Worm (Caenorhabditis elegans): ENCODE data around the gene Y39A3A.2.

Y39A3A.2 gene

DNA sequence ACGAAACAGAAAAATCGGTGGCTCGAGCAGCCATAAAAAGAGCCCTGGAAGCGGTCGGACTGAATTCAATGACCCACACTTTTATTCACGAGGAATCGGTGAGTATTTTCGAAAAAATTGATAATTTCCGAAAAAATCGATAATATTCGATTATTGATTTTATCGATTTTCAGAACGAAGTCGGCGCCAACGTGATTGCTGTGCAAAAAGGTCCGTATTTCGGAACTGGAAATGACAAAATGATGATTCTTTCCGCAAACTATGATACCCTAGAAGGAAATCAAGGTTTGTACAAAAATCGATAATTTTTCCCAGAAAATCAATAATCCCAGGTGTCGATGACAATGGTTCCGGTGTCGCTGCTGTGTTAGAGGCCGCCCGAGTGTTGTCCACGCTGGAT, 50.5 kb downstream of the Y39A3A.2 start:
- no peak for TF ChIP-seq ceh-63 (GFP tag; optimal IDR thresholded peaks at IDR 0.05)
- no peak for TF ChIP-seq mdl-1 (tag; optimal IDR thresholded peaks at IDR 0.05)
- TF ChIP-seq sptf-1 (tag; optimal IDR thresholded peaks at IDR 0.05): no peak
- no peak for TF ChIP-seq ceh-88 (GFP tag; IDR thresholded peaks at IDR 0.05)
- no peak for TF ChIP-seq lin-14 (GFP tag; optimal IDR thresholded peaks at IDR 0.05)
- TF ChIP-seq swsn-7 (tag; optimal IDR thresholded peaks at IDR 0.05): no peak
- no peak for TF ChIP-seq C04F5.9 (tag; optimal IDR thresholded peaks at IDR 0.05)
- no peak for TF ChIP-seq irx-1 (tag; optimal IDR thresholded peaks at IDR 0.05)
- no peak for TF ChIP-seq egl-13 (tag; optimal IDR thresholded peaks at IDR 0.05)
- no peak for TF ChIP-seq isw-1 (GFP tag; IDR thresholded peaks at IDR 0.05)
- no peak for TF ChIP-seq fkh-8 (tag; optimal IDR thresholded peaks at IDR 0.05)
- TF ChIP-seq ces-1 (GFP tag; optimal IDR thresholded peaks at IDR 0.05): no peak
- no peak for TF ChIP-seq dpl-1 (GFP tag; optimal IDR thresholded peaks at IDR 0.05)
- no peak for TF ChIP-seq C34B4.2 (tag; optimal IDR thresholded peaks at IDR 0.05)
- TF ChIP-seq tlp-1 (tag; optimal IDR thresholded peaks at IDR 0.05): no peak
- TF ChIP-seq lin-13 (GFP tag; optimal IDR thresholded peaks at IDR 0.05): no peak
- TF ChIP-seq unc-30 (tag; optimal IDR thresholded peaks at IDR 0.05): no peak
- no peak for TF ChIP-seq fos-1 (tag; optimal IDR thresholded peaks at IDR 0.05)
- TF ChIP-seq nhr-20 (tag; optimal IDR thresholded peaks at IDR 0.05): no peak

Measured in whole organism, L1 larva.